Worm (Caenorhabditis elegans) whole organism, L3 larva: ENCODE results near the gene F02D10.6.

Experiments
- aly-2 ChIP-seq: fragments of 150-350 bp; optimal IDR thresholded peaks from 2 replicates; lab custom pipeline; 2014; ENCODE audit warnings: missing biosample characterization, missing genetic modification characterization
- egl-5 ChIP-seq: fragments of 150-350 bp; optimal IDR thresholded peaks from 2 replicates; lab custom pipeline; 2017; ENCODE audit warnings: missing biosample characterization, missing genetic modification reagents, missing genetic modification characterization, inconsistent platforms
- elt-1 ChIP-seq: fragments of 150-350 bp; optimal IDR thresholded peaks from 2 replicates; lab custom pipeline; 2014; ENCODE audit warnings: missing biosample characterization, missing genetic modification characterization
- elt-2 ChIP-seq: sonication (generic microtip); optimal IDR thresholded peaks from 2 replicates; lab custom pipeline; 2016; ENCODE audit warnings: missing genetic modification reagents, mild to moderate bottlenecking, missing genetic modification characterization, missing compliant biosample characterization
- fkh-10 ChIP-seq: sonication (generic microtip); optimal IDR thresholded peaks from 2 replicates; lab custom pipeline; 2017; ENCODE audit warnings: missing biosample characterization, missing genetic modification reagents, missing genetic modification characterization
- fos-1 ChIP-seq: fragments of 150-350 bp; optimal IDR thresholded peaks from 2 replicates; lab custom pipeline; 2014; ENCODE audit warnings: missing biosample characterization, missing genetic modification characterization
- jun-1 ChIP-seq: fragments of 150-350 bp; optimal IDR thresholded peaks from 2 replicates; lab custom pipeline; 2014; ENCODE audit warnings: missing biosample characterization, missing genetic modification reagents, missing genetic modification characterization
- nhr-11 ChIP-seq: fragments of 150-350 bp; optimal IDR thresholded peaks from 2 replicates; lab custom pipeline; 2014; ENCODE audit warnings: missing biosample characterization, missing genetic modification characterization
- nhr-28 ChIP-seq: fragments of 150-350 bp; optimal IDR thresholded peaks from 2 replicates; lab custom pipeline; 2014; ENCODE audit warnings: missing biosample characterization, missing genetic modification characterization
- sea-2 ChIP-seq: fragments of 150-350 bp; sonication (generic microtip); optimal IDR thresholded peaks from 4 replicates; lab custom pipeline; 2014; ENCODE audit warnings: missing biosample characterization, missing genetic modification reagents, missing genetic modification characterization

- TF ChIP-seq elt-1 (tag; lab: Kevin White, UChicago) (no peak), elt-2 (tag; lab: Kevin White, UChicago) (peak; percentile 81), nhr-11 (tag; lab: Kevin White, UChicago) (no peak), fkh-10 (GFP tag; lab: Kevin White, UChicago) (no peak), egl-5 (tag; lab: Kevin White, UChicago) (no peak), fos-1 (tag; lab: Kevin White, UChicago) (no peak), nhr-28 (tag; lab: Kevin White, UChicago) (no peak), jun-1 (tag; lab: Kevin White, UChicago) (no peak), aly-2 (tag; lab: Kevin White, UChicago) (no peak), sea-2 (no peak)
These were observed 30.4 kb downstream of the F02D10.6 start for ce11 chrX:13421068-13421467.
